Worm (Caenorhabditis elegans) whole organism, L1 larva: ENCODE measurements around the gene C15C8.6.

Experiments
- elt-2 ChIP-seq: sonication (generic microtip); optimal IDR thresholded peaks from 2 replicates; lab custom pipeline; 2016; ENCODE audit warnings: missing genetic modification characterization, mild to moderate bottlenecking, inconsistent platforms, missing compliant biosample characterization, missing genetic modification reagents
- fkh-8 ChIP-seq: sonication (generic microtip); optimal IDR thresholded peaks from 2 replicates; lab custom pipeline; 2016; ENCODE audit warnings: mild to moderate bottlenecking, missing genetic modification characterization, missing compliant biosample characterization
- lin-13 ChIP-seq: fragments of 150-350 bp; optimal IDR thresholded peaks from 2 replicates; lab custom pipeline; 2014; ENCODE audit warnings: missing biosample characterization, missing genetic modification reagents, missing genetic modification characterization
- lsy-2 ChIP-seq, 2 experiments: fragments of 150-350 bp; optimal IDR thresholded peaks; 2 replicates each; lab custom pipeline; 2014; ENCODE audit warnings: missing biosample characterization in 2 of 2, missing genetic modification characterization in 2 of 2
- nhr-12 ChIP-seq: sonication (generic microtip); optimal IDR thresholded peaks from 2 replicates; lab custom pipeline; 2017; ENCODE audit warnings: missing biosample characterization, missing genetic modification characterization
- nhr-237 ChIP-seq: fragments of 150-350 bp; optimal IDR thresholded peaks from 2 replicates; lab custom pipeline; 2014; ENCODE audit warnings: missing biosample characterization, missing genetic modification characterization
- skn-1 ChIP-seq: fragments of 150-350 bp; optimal IDR thresholded peaks from 2 replicates; lab custom pipeline; 2014; ENCODE audit warnings: missing biosample characterization, missing genetic modification characterization
- sup-37 ChIP-seq: fragments of 200-800 bp; sonication (Bioruptor generic); optimal IDR thresholded peaks from 2 replicates; lab custom pipeline; 2018; ENCODE audit warnings: mild to moderate bottlenecking, missing genetic modification characterization, missing compliant biosample characterization

DNA sequence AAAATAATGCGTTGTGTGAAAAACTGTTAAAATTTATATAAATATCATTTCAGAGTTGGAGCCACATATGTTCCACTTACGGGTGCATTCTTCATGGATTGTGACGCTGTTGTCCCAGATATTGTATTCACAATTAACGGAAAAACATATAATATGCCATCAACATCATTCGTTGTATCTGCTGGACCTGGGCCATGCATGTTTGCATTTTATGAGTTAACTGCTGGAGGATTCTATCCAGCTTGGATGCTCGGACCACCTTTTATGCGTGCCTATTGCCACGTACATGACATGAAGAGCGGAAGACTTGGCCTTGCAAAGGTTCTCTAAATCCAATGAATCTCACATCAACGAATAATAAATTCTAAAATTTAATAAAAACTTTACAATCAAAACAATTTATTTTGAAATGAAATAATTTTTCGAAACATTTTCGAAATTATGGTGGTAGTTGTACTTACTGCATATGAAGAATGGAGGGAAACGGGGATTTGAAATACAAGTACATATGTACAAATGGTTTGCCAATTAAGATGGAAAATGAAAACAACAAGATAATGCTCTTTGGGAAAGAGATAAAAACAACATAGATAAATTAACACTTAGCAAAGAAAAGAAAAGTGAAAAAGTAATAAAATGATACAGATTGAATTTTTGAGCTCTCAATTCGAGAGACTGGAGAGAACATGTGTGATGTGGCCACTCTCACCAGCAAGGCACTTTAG is 7.4 kb downstream of the C15C8.6 start:
- TF ChIP-seq lsy-2 (tag; optimal IDR thresholded peaks at IDR 0.05; lab: Kevin White, UChicago) (no peak), nhr-12 (tag; lab: Kevin White, UChicago) (no peak), sup-37 (GFP tag; lab: Kevin White, UChicago) (no peak), elt-2 (tag; lab: Kevin White, UChicago) (peak; percentile 28), fkh-8 (tag; lab: Kevin White, UChicago) (no peak), skn-1 (tag; lab: Kevin White, UChicago) (no peak), lin-13 (GFP tag; lab: Kevin White, UChicago) (no peak), nhr-237 (tag; lab: Kevin White, UChicago) (no peak)
